Worm (Caenorhabditis elegans) whole organism, young adult: ENCODE measurements around the gene set-14.

Source experiments
- B0035.1 ChIP-seq: sonication (generic microtip); optimal IDR thresholded peaks from 2 replicates; lab custom pipeline; 2016; ENCODE audit warnings: missing genetic modification characterization, mild to moderate bottlenecking, missing compliant biosample characterization, missing genotype, missing genetic modification reagents
- B0336.3 ChIP-seq: fragments of 200-800 bp; sonication (Bioruptor generic); IDR thresholded peaks from 2 replicates; pipeline ENCODE4 v1.3.6; 2022; ENCODE audit warnings: missing genetic modification characterization, missing compliant biosample characterization
- C17E4.6 ChIP-seq: fragments of 200-800 bp; sonication (Bioruptor generic); IDR thresholded peaks from 2 replicates; pipeline ENCODE4 v1.3.6; 2022; ENCODE audit warnings: missing genetic modification reagents, missing genetic modification characterization, missing compliant biosample characterization
- D2030.7 ChIP-seq: fragments of 200-800 bp; sonication (Bioruptor generic); IDR thresholded peaks from 2 replicates; pipeline ENCODE4 v1.3.6; 2022; ENCODE audit warnings: missing genetic modification reagents, missing genetic modification characterization, missing compliant biosample characterization
- F23B12.7 ChIP-seq: sonication (generic microtip); optimal IDR thresholded peaks from 2 replicates; lab custom pipeline; 2017; ENCODE audit warnings: missing genetic modification characterization, mild to moderate bottlenecking, missing compliant biosample characterization, antibody characterized with exemption, moderate library complexity; ENCODE audit not compliant: insufficient read depth
- F39B2.1 ChIP-seq: fragments of 200-800 bp; sonication (Bioruptor generic); IDR thresholded peaks from 2 replicates; pipeline ENCODE4 v1.3.6; 2022; ENCODE audit warnings: missing genetic modification reagents, missing genetic modification characterization, missing compliant biosample characterization
- F55B11.4 ChIP-seq: sonication (generic microtip); optimal IDR thresholded peaks from 2 replicates; lab custom pipeline; 2016; ENCODE audit warnings: missing compliant biosample characterization, missing genetic modification characterization, borderline replicate concordance; ENCODE audit not compliant: insufficient read depth
- F57C9.4 ChIP-seq: sonication (generic microtip); optimal IDR thresholded peaks from 2 replicates; lab custom pipeline; 2017; ENCODE audit warnings: mild to moderate bottlenecking, missing genetic modification characterization, missing compliant biosample characterization
- K12H6.12 ChIP-seq: fragments of 200-800 bp; sonication (Bioruptor generic); optimal IDR thresholded peaks from 2 replicates; lab custom pipeline; 2018; ENCODE audit warnings: mild to moderate bottlenecking, missing genetic modification characterization, missing compliant biosample characterization
- T07F8.4 ChIP-seq: sonication (generic microtip); optimal IDR thresholded peaks from 2 replicates; lab custom pipeline; 2016; ENCODE audit warnings: mild to moderate bottlenecking, missing genetic modification characterization, moderate library complexity, missing compliant biosample characterization
- T26A5.8 ChIP-seq: sonication (generic microtip); optimal IDR thresholded peaks from 2 replicates; lab custom pipeline; 2016; ENCODE audit warnings: missing genetic modification characterization, missing compliant biosample characterization
- Y56A3A.18 ChIP-seq: fragments of 200-800 bp; sonication (Bioruptor generic); IDR thresholded peaks from 2 replicates; pipeline ENCODE4 v1.3.6; 2022; ENCODE audit warnings: missing genetic modification reagents, missing genetic modification characterization, missing compliant biosample characterization
- Y79H2A.3 ChIP-seq: fragments of 200-800 bp; sonication (Bioruptor generic); conservative IDR thresholded peaks from 2 replicates; pipeline ENCODE4 v1.3.6; 2022; ENCODE audit warnings: missing genetic modification reagents, missing genetic modification characterization, missing compliant biosample characterization
- Y95B8A.8 ChIP-seq: fragments of 200-800 bp; sonication (Bioruptor generic); IDR thresholded peaks from 2 replicates; pipeline ENCODE4 v1.3.6; 2022; ENCODE audit warnings: missing genetic modification reagents, missing genetic modification characterization, missing compliant biosample characterization
- akir-1 ChIP-seq: fragments of 200-800 bp; sonication (Bioruptor generic); optimal IDR thresholded peaks from 2 replicates; lab custom pipeline; 2018; ENCODE audit warnings: mild to moderate bottlenecking, missing genetic modification characterization, moderate library complexity, missing compliant biosample characterization
- aptf-2 ChIP-seq: fragments of 200-800 bp; sonication (Bioruptor generic); conservative IDR thresholded peaks from 2 replicates; pipeline ENCODE4 v1.3.6; 2022; ENCODE audit warnings: missing genetic modification reagents, missing genetic modification characterization, missing compliant biosample characterization
- aptf-3 ChIP-seq: fragments of 200-800 bp; sonication (Bioruptor generic); IDR thresholded peaks from 2 replicates; pipeline ENCODE4 v1.3.6; 2022; ENCODE audit warnings: missing genetic modification characterization, missing compliant biosample characterization
- atf-7 ChIP-seq: sonication (generic microtip); optimal IDR thresholded peaks from 2 replicates; lab custom pipeline; 2017; ENCODE audit warnings: mild to moderate bottlenecking, missing genetic modification characterization, missing compliant biosample characterization
- attf-5 ChIP-seq: fragments of 200-800 bp; sonication (Bioruptor generic); optimal IDR thresholded peaks from 2 replicates; lab custom pipeline; 2018; ENCODE audit warnings: mild to moderate bottlenecking, missing genetic modification characterization, missing compliant biosample characterization
- bed-1 ChIP-seq: fragments of 200-800 bp; sonication (Bioruptor generic); IDR thresholded peaks from 2 replicates; pipeline ENCODE4 v1.3.6; 2022; ENCODE audit warnings: missing genetic modification reagents, missing genetic modification characterization, missing compliant biosample characterization
- bed-2 ChIP-seq: fragments of 200-800 bp; sonication (Bioruptor generic); IDR thresholded peaks from 2 replicates; pipeline ENCODE4 v1.3.6; 2022; ENCODE audit warnings: missing genetic modification reagents, missing genetic modification characterization, missing compliant biosample characterization
- ceh-100 ChIP-seq: fragments of 200-800 bp; sonication (Bioruptor generic); IDR thresholded peaks from 2 replicates; pipeline ENCODE4 v1.3.6; 2022; ENCODE audit warnings: missing genetic modification reagents, missing genetic modification characterization, missing compliant biosample characterization
- ceh-27 ChIP-seq: fragments of 200-800 bp; sonication (Bioruptor generic); optimal IDR thresholded peaks from 2 replicates; lab custom pipeline; 2018; ENCODE audit warnings: mild to moderate bottlenecking, missing genetic modification characterization, moderate library complexity, missing compliant biosample characterization
- ceh-40 ChIP-seq: fragments of 200-800 bp; sonication (Bioruptor generic); IDR thresholded peaks from 2 replicates; pipeline ENCODE4 v1.3.6; 2022; ENCODE audit warnings: missing genetic modification characterization, missing compliant biosample characterization
- die-1 ChIP-seq: sonication (generic microtip); optimal IDR thresholded peaks from 2 replicates; lab custom pipeline; 2016; ENCODE audit warnings: missing genotype, mild to moderate bottlenecking, missing genetic modification characterization, missing compliant biosample characterization
- efl-1 ChIP-seq: fragments of 150-350 bp; optimal IDR thresholded peaks from 2 replicates; lab custom pipeline; 2014; ENCODE audit warnings: missing biosample characterization, missing genetic modification reagents, missing genetic modification characterization
- egl-44 ChIP-seq: fragments of 200-800 bp; sonication (Bioruptor generic); IDR thresholded peaks from 2 replicates; pipeline ENCODE4 v1.3.6; 2022; ENCODE audit warnings: missing genetic modification reagents, missing genetic modification characterization, missing compliant biosample characterization
- hlh-12 ChIP-seq: sonication (generic microtip); optimal IDR thresholded peaks from 2 replicates; lab custom pipeline; 2016; ENCODE audit warnings: missing genetic modification characterization, missing compliant biosample characterization
- hsf-1 ChIP-seq: fragments of 200-800 bp; sonication (Bioruptor generic); IDR thresholded peaks from 2 replicates; pipeline ENCODE4 v1.3.6; 2022; ENCODE audit warnings: missing genetic modification reagents, missing genetic modification characterization, missing compliant biosample characterization
- let-607 ChIP-seq, 2 experiments: fragments of 200-800 bp in 1 of 2; sonication (Bioruptor generic) in 1 of 2; sonication (generic microtip) in 1 of 2; optimal IDR thresholded peaks; 2 replicates each; lab custom pipeline; 2016 to 2018; ENCODE audit warnings: mild to moderate bottlenecking in 2 of 2, missing compliant biosample characterization in 2 of 2, missing genetic modification characterization in 2 of 2, moderate library complexity in 2 of 2, missing genotype in 1 of 2
- lin-35 ChIP-seq, 3 experiments: fragments of 150-350 bp in 2 of 3; sonication (generic microtip) in 1 of 3; optimal IDR thresholded peaks; 2 replicates each; lab custom pipeline; 2014 to 2018; ENCODE audit warnings: missing biosample characterization in 3 of 3, missing genetic modification characterization in 3 of 3, missing genetic modification reagents in 3 of 3
- lsl-1 ChIP-seq: fragments of 200-800 bp; sonication (Bioruptor generic); optimal IDR thresholded peaks from 2 replicates; lab custom pipeline; 2018; ENCODE audit warnings: mild to moderate bottlenecking, missing genetic modification characterization, moderate library complexity, missing compliant biosample characterization
- lsy-27 ChIP-seq: sonication (generic microtip); optimal IDR thresholded peaks from 2 replicates; lab custom pipeline; 2017; ENCODE audit warnings: missing genetic modification characterization, mild to moderate bottlenecking, missing compliant biosample characterization, antibody characterized with exemption, missing genotype, borderline replicate concordance; ENCODE audit not compliant: insufficient read depth
- madf-3 ChIP-seq: fragments of 200-800 bp; sonication (Bioruptor generic); IDR thresholded peaks from 2 replicates; pipeline ENCODE4 v1.3.6; 2022; ENCODE audit warnings: missing genetic modification reagents, missing genetic modification characterization, missing compliant biosample characterization
- madf-8 ChIP-seq: fragments of 200-800 bp; sonication (Bioruptor generic); conservative IDR thresholded peaks from 2 replicates; pipeline ENCODE4 v1.3.6; 2022; ENCODE audit warnings: missing genetic modification reagents, missing genetic modification characterization, missing compliant biosample characterization
- mes-4 ChIP-seq: sonication (generic microtip); optimal IDR thresholded peaks from 2 replicates; lab custom pipeline; 2016; ENCODE audit warnings: missing genotype, missing genetic modification characterization, missing compliant biosample characterization
- nhr-90 ChIP-seq: sonication (generic microtip); optimal IDR thresholded peaks from 2 replicates; lab custom pipeline; 2016; ENCODE audit warnings: missing genotype, mild to moderate bottlenecking, missing genetic modification characterization, missing compliant biosample characterization
- rec-8 ChIP-seq, 2 experiments: sonication (generic microtip); optimal IDR thresholded peaks; 2 replicates each; lab custom pipeline; 2016; ENCODE audit warnings: mild to moderate bottlenecking in 2 of 2, missing genetic modification characterization in 2 of 2, missing genetic modification reagents in 2 of 2, missing genotype in 2 of 2, missing biosample characterization in 1 of 2, missing compliant biosample characterization in 1 of 2, moderate library complexity in 1 of 2
- rpc-1 ChIP-seq, 2 experiments: fragments of 150-350 bp in 1 of 2; sonication (generic microtip) in 1 of 2; optimal IDR thresholded peaks; 2 replicates each; lab custom pipeline; 2014 to 2018; ENCODE audit warnings: missing biosample characterization in 1 of 2, missing genetic modification characterization in 1 of 2, missing genetic modification reagents in 1 of 2, missing genotype in 1 of 2
- sea-2 ChIP-seq: fragments of 200-800 bp; sonication (Bioruptor generic); IDR thresholded peaks from 2 replicates; pipeline ENCODE4 v1.3.6; 2022; ENCODE audit warnings: missing genetic modification characterization, missing compliant biosample characterization
- snpc-4 ChIP-seq, 5 experiments: fragments of 150-350 bp in 1 of 5; sonication (generic microtip) in 4 of 5; optimal IDR thresholded peaks; 2 replicates each; lab custom pipeline; 2014 to 2018; ENCODE audit warnings: missing genetic modification characterization in 5 of 5, missing biosample characterization in 3 of 5, antibody characterized with exemption in 2 of 5, mild to moderate bottlenecking in 2 of 5, missing compliant biosample characterization in 2 of 5, missing genotype in 2 of 5, moderate library complexity in 2 of 5, missing genetic modification reagents in 1 of 5
- somi-1 ChIP-seq: fragments of 200-800 bp; sonication (Bioruptor generic); optimal IDR thresholded peaks from 2 replicates; lab custom pipeline; 2018; ENCODE audit warnings: mild to moderate bottlenecking, missing genetic modification characterization, missing compliant biosample characterization
- sptf-2 ChIP-seq: fragments of 200-800 bp; sonication (Bioruptor generic); optimal IDR thresholded peaks from 2 replicates; lab custom pipeline; 2018; ENCODE audit warnings: mild to moderate bottlenecking, missing genetic modification characterization, missing compliant biosample characterization
- tbx-9 ChIP-seq: sonication (generic microtip); optimal IDR thresholded peaks from 2 replicates; lab custom pipeline; 2016; ENCODE audit warnings: borderline replicate concordance, missing genetic modification characterization, inconsistent platforms, missing compliant biosample characterization
- tlf-1 ChIP-seq: fragments of 200-800 bp; sonication (Bioruptor generic); optimal IDR thresholded peaks from 2 replicates; lab custom pipeline; 2018; ENCODE audit warnings: mild to moderate bottlenecking, missing genetic modification characterization, missing compliant biosample characterization
- ztf-18 ChIP-seq: sonication (generic microtip); optimal IDR thresholded peaks from 2 replicates; lab custom pipeline; 2016; ENCODE audit warnings: missing genotype, mild to moderate bottlenecking, missing genetic modification characterization, missing compliant biosample characterization
- ztf-22 ChIP-seq: fragments of 200-800 bp; sonication (Bioruptor generic); optimal IDR thresholded peaks from 2 replicates; lab custom pipeline; 2018; ENCODE audit warnings: mild to moderate bottlenecking, missing genetic modification characterization, moderate library complexity, missing compliant biosample characterization
- ztf-26 ChIP-seq: sonication (generic microtip); optimal IDR thresholded peaks from 2 replicates; lab custom pipeline; 2017; ENCODE audit warnings: missing genetic modification characterization, missing compliant biosample characterization

The set-14 gene

ce11 chrII:10824046-10824445, 28.0 kb upstream of the set-14 start, which contains the start of the genes R06F6.12 and mix-1 (continued):
- TF ChIP-seq F57C9.4 (tag; lab: Kevin White, UChicago) = no peak
- TF ChIP-seq F39B2.1 (GFP tag; lab: Robert Waterston, UW) = no peak
- TF ChIP-seq snpc-4 (GFP tag; optimal IDR thresholded peaks at IDR 0.05; lab: Kevin White, UChicago) = no peak
- TF ChIP-seq snpc-4 (tag; optimal IDR thresholded peaks at IDR 0.05; lab: Kevin White, UChicago) = peak in 3 of 4 experiments; percentile 3 to 22 (median 16)
- TF ChIP-seq akir-1 (GFP tag; lab: Kevin White, UChicago) = no peak
- TF ChIP-seq lsl-1 = peak; percentile 62
- no peak for TF ChIP-seq ceh-40 (GFP tag; lab: Robert Waterston, UW)
- no peak for TF ChIP-seq C17E4.6 (GFP tag; lab: Robert Waterston, UW)
- no peak for TF ChIP-seq somi-1 (GFP tag; lab: Kevin White, UChicago)
- TF ChIP-seq T26A5.8 (tag; lab: Kevin White, UChicago) = no peak
- no peak for TF ChIP-seq bed-1 (GFP tag; lab: Robert Waterston, UW)
- TF ChIP-seq rec-8 (tag; optimal IDR thresholded peaks at IDR 0.05; lab: Kevin White, UChicago) = peak in 1 of 2 experiments; percentile 12
- no peak for TF ChIP-seq madf-3 (GFP tag; lab: Robert Waterston, UW)
- no peak for TF ChIP-seq ztf-26 (tag; lab: Kevin White, UChicago)
- TF ChIP-seq attf-5 (GFP tag; lab: Kevin White, UChicago) = peak; percentile 58
- no peak for TF ChIP-seq F55B11.4
- TF ChIP-seq ceh-27 = no peak
- no peak for TF ChIP-seq T07F8.4 (tag; lab: Kevin White, UChicago)
- no peak for TF ChIP-seq tlf-1 (GFP tag; lab: Kevin White, UChicago)
- no peak for TF ChIP-seq Y95B8A.8 (GFP tag; lab: Robert Waterston, UW)
- TF ChIP-seq tbx-9 = no peak
- no peak for TF ChIP-seq ztf-18 (tag; lab: Kevin White, UChicago)
- TF ChIP-seq sptf-2 (GFP tag; lab: Kevin White, UChicago) = no peak
- TF ChIP-seq ztf-22 (GFP tag; lab: Kevin White, UChicago) = no peak
- TF ChIP-seq lsy-27 (tag; lab: Kevin White, UChicago) = no peak
- peak; percentile 83 for TF ChIP-seq efl-1 (GFP tag; lab: Kevin White, UChicago)
- no peak for TF ChIP-seq die-1 (tag; lab: Kevin White, UChicago)
- TF ChIP-seq sea-2 (GFP tag; lab: Robert Waterston, UW) = no peak
- TF ChIP-seq rpc-1 (optimal IDR thresholded peaks at IDR 0.05; lab: Kevin White, UChicago) = no peak
- no peak for TF ChIP-seq rpc-1 (tag; optimal IDR thresholded peaks at IDR 0.05; lab: Kevin White, UChicago)
- TF ChIP-seq Y79H2A.3 = no peak
- TF ChIP-seq mes-4 (tag; lab: Kevin White, UChicago) = no peak
- TF ChIP-seq bed-2 (GFP tag; lab: Robert Waterston, UW) = no peak
- no peak for TF ChIP-seq atf-7 (tag; lab: Kevin White, UChicago)
- peak; percentile 8 for TF ChIP-seq F23B12.7 (tag; lab: Kevin White, UChicago)
- TF ChIP-seq aptf-3 (GFP tag; lab: Robert Waterston, UW) = no peak
- TF ChIP-seq let-607 (tag; optimal IDR thresholded peaks at IDR 0.05; lab: Kevin White, UChicago) = no peak
- TF ChIP-seq madf-8 = peak; percentile 46
- TF ChIP-seq Y56A3A.18 = no peak
- no peak for TF ChIP-seq aptf-2 (GFP tag; lab: Robert Waterston, UW)
- TF ChIP-seq hsf-1 (GFP tag; lab: Robert Waterston, UW) = no peak
- TF ChIP-seq hlh-12 (tag; lab: Kevin White, UChicago) = no peak
- no peak for TF ChIP-seq nhr-90 (tag; lab: Kevin White, UChicago)
- no peak for TF ChIP-seq D2030.7 (GFP tag; lab: Robert Waterston, UW)
- TF ChIP-seq lin-35 (GFP tag; optimal IDR thresholded peaks at IDR 0.05; lab: Kevin White, UChicago) = peak in 1 of 3 experiments; percentile 81
- no peak for TF ChIP-seq K12H6.12 (tag; lab: Kevin White, UChicago)
- TF ChIP-seq ceh-100 = no peak
- no peak for TF ChIP-seq B0336.3
- TF ChIP-seq egl-44 (GFP tag; lab: Robert Waterston, UW) = no peak
- TF ChIP-seq B0035.1 (tag; lab: Kevin White, UChicago) = no peak
